Worm (Caenorhabditis elegans) whole organism, L4 larva: ENCODE data around the gene T24D5.3.

ENCODE experiments used
- lin-39 ChIP-seq: fragments of 150-350 bp; optimal IDR thresholded peaks from 2 replicates; lab custom pipeline; 2014; ENCODE audit warnings: missing biosample characterization, missing genetic modification reagents, missing genetic modification characterization
- nhr-11 ChIP-seq: fragments of 150-350 bp; optimal IDR thresholded peaks from 2 replicates; lab custom pipeline; 2014; ENCODE audit warnings: missing biosample characterization, missing genetic modification characterization
- nhr-237 ChIP-seq: sonication (generic microtip); optimal IDR thresholded peaks from 2 replicates; lab custom pipeline; 2017; ENCODE audit warnings: missing biosample characterization, missing genetic modification characterization
- pha-4 ChIP-seq, 2 experiments: fragments of 150-350 bp in 1 of 2; fragments of 200-800 bp in 1 of 2; sonication (Bioruptor generic) in 1 of 2; IDR thresholded peaks in 1 of 2; optimal IDR thresholded peaks in 1 of 2; 2 replicates each; pipeline versions ENCODE4 v1.3.6 to Lab custom; 2014 to 2022; ENCODE audit warnings: missing genetic modification characterization in 2 of 2, missing genetic modification reagents in 2 of 2, missing biosample characterization in 1 of 2, missing compliant biosample characterization in 1 of 2

ce11 chrX:12595217-12595616 is 15.3 kb downstream of the T24D5.3 start:
- no peak for TF ChIP-seq nhr-11 (tag; lab: Kevin White, UChicago)
- TF ChIP-seq nhr-237 (tag; lab: Kevin White, UChicago): no peak
- no peak for TF ChIP-seq pha-4 (GFP tag; IDR thresholded peaks at IDR 0.05; lab: Robert Waterston, UW)
- no peak for TF ChIP-seq pha-4 (tag; optimal IDR thresholded peaks at IDR 0.05; lab: Kevin White, UChicago)
- TF ChIP-seq lin-39 (tag; lab: Kevin White, UChicago): no peak
